Fruit fly (Drosophila melanogaster): ENCODE data around the gene CG2924.

The CG2924 gene

DNA sequence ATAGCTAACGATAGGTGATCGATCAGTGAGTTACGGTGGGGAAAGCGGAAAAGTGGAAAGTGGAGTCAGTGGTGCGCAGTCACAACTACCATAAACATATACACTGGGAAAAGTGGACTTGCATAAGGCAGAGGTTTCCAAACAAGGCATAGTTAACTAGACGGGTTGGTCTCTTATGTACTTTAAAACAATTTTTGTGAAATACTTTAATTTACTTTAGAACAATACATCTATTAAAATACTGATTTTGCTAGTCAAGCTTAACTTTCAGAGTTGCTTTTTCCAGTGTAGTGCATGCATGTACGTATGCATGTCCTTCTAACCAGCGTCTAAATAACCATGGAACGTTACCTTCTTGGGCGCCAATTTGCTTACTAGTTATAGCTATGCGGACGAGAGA is 50.7 kb downstream of the CG2924 start:
- TF ChIP-seq CG31441 (GFP tag; IDR thresholded peaks at IDR 0.05) = 0 out of 2 replicates have a peak, but pooled peaks have one; percentile 22
- TF ChIP-seq CG16863 (GFP tag; optimal IDR thresholded peaks at IDR 0.05) = peak; percentile 5
- peak; percentile 51 for TF ChIP-seq Drgx (GFP tag; IDR thresholded peaks at IDR 0.05)
- TF ChIP-seq ssp (GFP tag; IDR thresholded peaks at IDR 0.05) = 0 out of 2 replicates have a peak, but pooled peaks have one; percentile 14
- TF ChIP-seq CG11504 (tag; optimal IDR thresholded peaks at IDR 0.05) = peak; percentile 21
- no peak for TF ChIP-seq Nf-YB (GFP tag; optimal IDR thresholded peaks at IDR 0.05)
- no peak for TF ChIP-seq CG9609 (GFP tag; optimal IDR thresholded peaks at IDR 0.05)
- TF ChIP-seq gcm2 (GFP tag; optimal IDR thresholded peaks at IDR 0.05) = no peak
- no peak for TF ChIP-seq CG5245 (GFP tag; optimal IDR thresholded peaks at IDR 0.05)
- peak; percentile 8; the same call in 1 of the 2 replicates for TF ChIP-seq CG32772 (GFP tag; IDR thresholded peaks at IDR 0.05)
- no peak for TF ChIP-seq scrt (GFP tag; optimal IDR thresholded peaks at IDR 0.05)
- TF ChIP-seq prd (optimal IDR thresholded peaks at IDR 0.05) = no peak
- TF ChIP-seq prd (GFP tag; IDR thresholded peaks at IDR 0.05) = peak; percentile 30; the same call in 1 of the 3 replicates
- TF ChIP-seq sens (GFP tag) = peak; percentile 79
- TF ChIP-seq HLHmδ (GFP tag; optimal IDR thresholded peaks at IDR 0.05) = no peak
- no peak for TF ChIP-seq wor (GFP tag; IDR thresholded peaks at IDR 0.05)
- no peak for TF ChIP-seq CG30020 (tag; optimal IDR thresholded peaks at IDR 0.05)
- no peak for TF ChIP-seq bowl (GFP tag; IDR thresholded peaks at IDR 0.05)
- TF ChIP-seq CG2678 (tag; optimal IDR thresholded peaks at IDR 0.05) = peak; percentile 22
- peak; percentile 9 for TF ChIP-seq Ssrp (tag; optimal IDR thresholded peaks at IDR 0.05)
- peak; percentile 41 for TF ChIP-seq CG10979 (tag; optimal IDR thresholded peaks at IDR 0.05)
- no peak for TF ChIP-seq CG4424 (GFP tag; optimal IDR thresholded peaks at IDR 0.05)
- peak; percentile 41 for TF ChIP-seq CG1603 (tag; optimal IDR thresholded peaks at IDR 0.05)
- peak; percentile 33 for TF ChIP-seq phol (tag; optimal IDR thresholded peaks at IDR 0.05)
- no peak for TF ChIP-seq ash1 (GFP tag; optimal IDR thresholded peaks at IDR 0.05)
- TF ChIP-seq hkb (optimal IDR thresholded peaks at IDR 0.05) = no peak
- 0 out of 2 replicates have a peak, but pooled peaks have one; percentile 9 for TF ChIP-seq hkb (GFP tag; IDR thresholded peaks at IDR 0.05)
- peak; percentile 39 for TF ChIP-seq gem (tag; optimal IDR thresholded peaks at IDR 0.05)
- no peak for TF ChIP-seq CG6765 (GFP tag; optimal IDR thresholded peaks at IDR 0.05)
- TF ChIP-seq CG9797 (GFP tag; optimal IDR thresholded peaks at IDR 0.05) = no peak
- TF ChIP-seq Xrp1 (GFP tag; IDR thresholded peaks at IDR 0.05) = peak; percentile 35; the same call in 1 of the 2 replicates
- TF ChIP-seq fd96Cb (tag; optimal IDR thresholded peaks at IDR 0.05) = peak; percentile 12
- TF ChIP-seq D (optimal IDR thresholded peaks at IDR 0.05) = no peak
- TF ChIP-seq D (GFP tag; optimal IDR thresholded peaks at IDR 0.05) = no peak
- no peak for TF ChIP-seq CG12744 (GFP tag; optimal IDR thresholded peaks at IDR 0.05)
- no peak for TF ChIP-seq Meics (GFP tag; optimal IDR thresholded peaks at IDR 0.05)
- TF ChIP-seq Sox102F (GFP tag; optimal IDR thresholded peaks at IDR 0.05) = peak; percentile 45
- TF ChIP-seq psq (GFP tag; optimal IDR thresholded peaks at IDR 0.05) = no peak
- TF ChIP-seq CG7839 (tag; optimal IDR thresholded peaks at IDR 0.05) = peak; percentile 22
- peak; percentile 7 for TF ChIP-seq CG2712 (tag; optimal IDR thresholded peaks at IDR 0.05)
- TF ChIP-seq CG8388 (GFP tag; optimal IDR thresholded peaks at IDR 0.05) = no peak
- no peak for TF ChIP-seq ro (GFP tag; IDR thresholded peaks at IDR 0.05)
- peak; percentile 17 for TF ChIP-seq nmo (GFP tag; optimal IDR thresholded peaks at IDR 0.05)
- TF ChIP-seq ttk (GFP tag; IDR thresholded peaks at IDR 0.05) = 0 out of 2 replicates have a peak, but pooled peaks have one; percentile 7
- no peak for TF ChIP-seq caup (GFP tag; optimal IDR thresholded peaks at IDR 0.05; ENCODE audit: severe bottlenecking)
- TF ChIP-seq Kr (GFP tag; optimal IDR thresholded peaks at IDR 0.05) = no peak
- peak; percentile 6 for TF ChIP-seq PHDP (tag; optimal IDR thresholded peaks at IDR 0.05)
- TF ChIP-seq Oli (tag; optimal IDR thresholded peaks at IDR 0.05) = peak; percentile 20
- no peak for TF ChIP-seq HLH3B (GFP tag; IDR thresholded peaks at IDR 0.05)
- peak; percentile 31 for TF ChIP-seq Xbp1 (GFP tag; optimal IDR thresholded peaks at IDR 0.05)
- peak in 1 of 2 experiments; percentile 48 for TF ChIP-seq bsh (GFP tag; optimal IDR thresholded peaks at IDR 0.05)

Data from whole organism, embryonic.